Worm (Caenorhabditis elegans): Measurements from ENCODE around the gene srsx-16.

Gene srsx-16

DNA sequence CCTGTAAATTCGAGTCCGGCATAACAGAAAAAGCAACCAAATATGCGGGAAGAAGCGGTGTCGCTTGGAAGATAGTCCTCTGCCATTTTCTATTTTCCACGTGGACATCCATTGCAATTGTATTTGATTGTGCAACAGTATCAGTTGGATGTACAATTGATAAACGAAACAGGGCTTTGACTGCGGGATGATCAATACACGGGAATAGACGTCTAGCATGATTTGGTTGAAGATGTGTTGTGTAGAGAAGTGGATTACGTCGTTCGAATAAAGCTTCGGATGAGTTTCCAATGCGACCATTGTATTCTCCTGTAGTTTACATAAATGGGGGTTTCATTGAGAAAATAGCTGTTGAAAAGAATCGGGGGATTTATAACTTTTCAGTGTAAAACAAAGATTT, 46.9 kb downstream of the srsx-16 start:
- TF ChIP-seq tbx-11 (GFP tag; IDR thresholded peaks at IDR 0.05): no peak
- no peak for TF ChIP-seq B0310.2 (tag; optimal IDR thresholded peaks at IDR 0.05)
- no peak for TF ChIP-seq sea-1 (GFP tag; conservative IDR thresholded peaks at IDR 0.05)
- no peak for TF ChIP-seq scrt-1 (GFP tag; IDR thresholded peaks at IDR 0.05)
- TF ChIP-seq F13C5.2 (tag; optimal IDR thresholded peaks at IDR 0.05): no peak
- TF ChIP-seq hmg-4 (GFP tag; optimal IDR thresholded peaks at IDR 0.05): no peak
- no peak for TF ChIP-seq tra-4 (tag; optimal IDR thresholded peaks at IDR 0.05)
- no peak for TF ChIP-seq ceh-13 (GFP tag; optimal IDR thresholded peaks at IDR 0.05)
